Worm (Caenorhabditis elegans): ENCODE data around the gene ajm-1.

The ajm-1 gene

DNA sequence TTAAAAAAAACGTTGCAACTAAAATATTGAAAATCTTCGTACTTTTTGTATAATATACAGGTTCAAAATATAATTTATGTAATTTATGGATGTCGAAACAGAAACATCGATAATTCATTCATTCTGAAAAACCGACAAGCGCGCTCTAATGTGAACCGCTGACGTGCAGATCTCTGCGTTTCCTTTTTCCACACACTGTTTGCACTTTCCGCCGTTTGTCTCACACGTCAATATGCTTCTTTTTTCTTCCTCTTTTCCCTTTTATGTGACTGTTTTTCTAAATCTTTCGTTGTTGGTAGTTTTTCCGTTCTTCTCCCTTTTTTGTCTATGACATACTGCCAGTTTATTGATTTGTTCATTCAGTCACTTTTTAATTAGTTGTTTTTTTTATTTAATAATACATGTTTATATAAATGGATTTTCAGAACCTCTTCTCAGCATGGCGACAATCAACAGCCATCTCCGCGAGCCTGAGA lies 67.6 kb downstream of the ajm-1 start, which contains the start of gene tmbi-4:
Gene tmbi-4 (plus strand): TSS at position 426 of the 476 bp plus-strand sequence.
- TF ChIP-seq egl-13 (tag; optimal IDR thresholded peaks at IDR 0.05) = peak; percentile 1
- peak; percentile 48 for TF ChIP-seq unc-86 (tag; optimal IDR thresholded peaks at IDR 0.05)
- TF ChIP-seq aly-2 (tag; optimal IDR thresholded peaks at IDR 0.05) = no peak
- TF ChIP-seq C16A3.4 (tag; optimal IDR thresholded peaks at IDR 0.05) = peak; percentile 80
- TF ChIP-seq nhr-20 (tag; optimal IDR thresholded peaks at IDR 0.05) = peak; percentile 64
- TF ChIP-seq blmp-1 (tag; optimal IDR thresholded peaks at IDR 0.05) = peak; percentile 96
- TF ChIP-seq nhr-71 (tag; optimal IDR thresholded peaks at IDR 0.05) = peak; percentile 58
- TF ChIP-seq egl-27 (tag; optimal IDR thresholded peaks at IDR 0.05) = no peak
- TF ChIP-seq nhr-12 (tag; optimal IDR thresholded peaks at IDR 0.05) = no peak
- TF ChIP-seq unc-130 (tag; optimal IDR thresholded peaks at IDR 0.05) = peak; percentile 22
- peak; percentile 30 to 61 for TF ChIP-seq efl-1 (optimal IDR thresholded peaks at IDR 0.05)
- TF ChIP-seq efl-1 (GFP tag; optimal IDR thresholded peaks at IDR 0.05 in 1 of 2) = peak in 1 of 2 experiments; percentile 14
- peak; percentile 73 for TF ChIP-seq snu-23 (GFP tag; optimal IDR thresholded peaks at IDR 0.05)
- no peak for TF ChIP-seq sup-37 (GFP tag; optimal IDR thresholded peaks at IDR 0.05)
- peak; percentile 26 for TF ChIP-seq nhr-77 (tag; optimal IDR thresholded peaks at IDR 0.05)
- peak; percentile 35 for TF ChIP-seq lin-13 (GFP tag; optimal IDR thresholded peaks at IDR 0.05)
- TF ChIP-seq fkh-4 (tag; optimal IDR thresholded peaks at IDR 0.05; ENCODE audit: borderline replicate concordance) = no peak
- TF ChIP-seq lin-15B (tag; optimal IDR thresholded peaks at IDR 0.05) = peak; percentile 30
- peak; percentile 22 for TF ChIP-seq fos-1 (tag; optimal IDR thresholded peaks at IDR 0.05)
- peak in 1 of 2 experiments; percentile 59 for TF ChIP-seq mdl-1 (tag; optimal IDR thresholded peaks at IDR 0.05)
- TF ChIP-seq zip-4 (GFP tag; optimal IDR thresholded peaks at IDR 0.05) = no peak
- TF ChIP-seq tbx-2 (tag; optimal IDR thresholded peaks at IDR 0.05) = peak; percentile 53
- TF ChIP-seq nhr-90 (tag; optimal IDR thresholded peaks at IDR 0.05; ENCODE audit: poor library complexity) = peak; percentile 2
- peak; percentile 87 for TF ChIP-seq lin-14 (GFP tag; optimal IDR thresholded peaks at IDR 0.05)
- TF ChIP-seq nhr-85 (tag) = peak; percentile 59
- no peak for TF ChIP-seq Y116A8C.19 (tag; optimal IDR thresholded peaks at IDR 0.05; ENCODE audit: borderline replicate concordance)
- peak; percentile 75 for TF ChIP-seq xbp-1 (tag; optimal IDR thresholded peaks at IDR 0.05)
- peak; percentile 12 to 43 (median 42) for TF ChIP-seq dpl-1 (GFP tag; optimal IDR thresholded peaks at IDR 0.05)
- TF ChIP-seq elt-3 (tag; optimal IDR thresholded peaks at IDR 0.05) = peak in 1 of 6 experiments; percentile 52
- no peak for TF ChIP-seq skn-1 (tag; optimal IDR thresholded peaks at IDR 0.05)
- TF ChIP-seq nhr-76 (tag; optimal IDR thresholded peaks at IDR 0.05) = no peak
- no peak for TF ChIP-seq fkh-10 (GFP tag; optimal IDR thresholded peaks at IDR 0.05)
- peak; percentile 52 for TF ChIP-seq mep-1 (tag; optimal IDR thresholded peaks at IDR 0.05)
- peak; percentile 51 for TF ChIP-seq swsn-7 (tag; optimal IDR thresholded peaks at IDR 0.05)
- TF ChIP-seq unc-30 (tag; optimal IDR thresholded peaks at IDR 0.05) = no peak
- peak; percentile 53 for TF ChIP-seq nhr-47 (tag; optimal IDR thresholded peaks at IDR 0.05)
- no peak for TF ChIP-seq sptf-1 (tag; optimal IDR thresholded peaks at IDR 0.05)
- TF ChIP-seq C04F5.9 (tag; optimal IDR thresholded peaks at IDR 0.05) = no peak
- TF ChIP-seq lin-35 (GFP tag; optimal IDR thresholded peaks at IDR 0.05) = peak; percentile 44 to 74
- peak in 1 of 3 experiments; percentile 57 for TF ChIP-seq ceh-82 (tag; optimal IDR thresholded peaks at IDR 0.05)
- TF ChIP-seq lsy-2 (tag; optimal IDR thresholded peaks at IDR 0.05) = peak; percentile 13 to 73
- peak; percentile 20 for TF ChIP-seq dsc-1 (tag; optimal IDR thresholded peaks at IDR 0.05)

DNA sequence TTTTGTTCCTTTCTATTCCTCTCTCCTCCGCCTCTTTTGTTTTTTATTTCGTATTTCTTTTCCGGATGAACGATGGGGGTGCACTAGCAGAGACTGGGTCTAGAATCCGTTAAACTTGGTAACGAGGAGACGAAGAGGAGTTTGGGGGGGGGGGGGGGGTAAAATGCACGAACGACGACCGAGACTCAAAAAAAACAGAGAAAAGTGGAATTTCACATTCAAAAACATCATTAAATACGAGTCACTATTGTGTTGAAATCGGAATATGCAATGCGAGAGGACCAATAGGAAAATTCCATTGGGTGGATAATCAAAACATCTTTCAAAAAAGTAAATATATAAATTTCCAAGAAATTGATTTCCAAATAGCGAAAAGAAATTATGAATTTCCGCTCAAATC lies 71.5 kb downstream of the ajm-1 start, which contains the start of gene B0563.7:
Gene B0563.7 (minus strand): TSS at position 101 of the 400 bp plus-strand sequence.
- no peak for TF ChIP-seq dsc-1 (tag; optimal IDR thresholded peaks at IDR 0.05)
- no peak for TF ChIP-seq hlh-4 (tag; optimal IDR thresholded peaks at IDR 0.05)
- no peak for TF ChIP-seq rnt-1 (tag; optimal IDR thresholded peaks at IDR 0.05)
- no peak for TF ChIP-seq lin-14 (GFP tag; optimal IDR thresholded peaks at IDR 0.05)
- TF ChIP-seq nhr-76 (tag; optimal IDR thresholded peaks at IDR 0.05) = no peak
- TF ChIP-seq ceh-63 (GFP tag; optimal IDR thresholded peaks at IDR 0.05) = no peak
- no peak for TF ChIP-seq fkh-8 (tag; optimal IDR thresholded peaks at IDR 0.05)
- no peak for TF ChIP-seq mef-2 (tag; optimal IDR thresholded peaks at IDR 0.05)
- TF ChIP-seq ceh-82 (tag; optimal IDR thresholded peaks at IDR 0.05) = no peak
- no peak for TF ChIP-seq vab-15 (tag; optimal IDR thresholded peaks at IDR 0.05)
- no peak for TF ChIP-seq snu-23 (GFP tag; optimal IDR thresholded peaks at IDR 0.05)
- TF ChIP-seq fos-1 (tag; optimal IDR thresholded peaks at IDR 0.05) = no peak
- TF ChIP-seq C04F5.9 (tag; optimal IDR thresholded peaks at IDR 0.05) = no peak
- no peak for TF ChIP-seq ceh-8 (GFP tag; optimal IDR thresholded peaks at IDR 0.05)

All from whole organism, L1 larva.